ENCODE assay signal across 1 fruit fly cellular context in genomic region chrX:19360735-19361405, dm6.
TF ChIP-seq lines count a peak whose summit lies in the region.

No protein-coding gene starts in this region.

TF ChIP-seq in whole organism, embryonic, 481 proteins besides CTCF, POLR2A, EP300 and RAD21 (continued from another document):
- TF ChIP-seq sr (GFP tag; IDR thresholded peaks at IDR 0.05; lab: Robert Waterston, UW) (peak; percentile 31; the same call in 1 of the 3 replicates), so (GFP tag; IDR thresholded peaks at IDR 0.05; lab: Robert Waterston, UW) (no peak), crol (GFP tag; IDR thresholded peaks at IDR 0.05; lab: Robert Waterston, UW) (peak; percentile 10; the same call in 1 of the 2 replicates), Doc3 (GFP tag; IDR thresholded peaks at IDR 0.05; lab: Robert Waterston, UW; ENCODE audit: partially characterized antibody) (no peak), chinmo (GFP tag; IDR thresholded peaks at IDR 0.05; lab: Robert Waterston, UW; ENCODE audit: partially characterized antibody) (peak; percentile 61; the same call in 1 of the 4 replicates)
